Fruit fly (Drosophila melanogaster): Measurements from ENCODE around the gene CG42359.

The CG42359 gene

DNA sequence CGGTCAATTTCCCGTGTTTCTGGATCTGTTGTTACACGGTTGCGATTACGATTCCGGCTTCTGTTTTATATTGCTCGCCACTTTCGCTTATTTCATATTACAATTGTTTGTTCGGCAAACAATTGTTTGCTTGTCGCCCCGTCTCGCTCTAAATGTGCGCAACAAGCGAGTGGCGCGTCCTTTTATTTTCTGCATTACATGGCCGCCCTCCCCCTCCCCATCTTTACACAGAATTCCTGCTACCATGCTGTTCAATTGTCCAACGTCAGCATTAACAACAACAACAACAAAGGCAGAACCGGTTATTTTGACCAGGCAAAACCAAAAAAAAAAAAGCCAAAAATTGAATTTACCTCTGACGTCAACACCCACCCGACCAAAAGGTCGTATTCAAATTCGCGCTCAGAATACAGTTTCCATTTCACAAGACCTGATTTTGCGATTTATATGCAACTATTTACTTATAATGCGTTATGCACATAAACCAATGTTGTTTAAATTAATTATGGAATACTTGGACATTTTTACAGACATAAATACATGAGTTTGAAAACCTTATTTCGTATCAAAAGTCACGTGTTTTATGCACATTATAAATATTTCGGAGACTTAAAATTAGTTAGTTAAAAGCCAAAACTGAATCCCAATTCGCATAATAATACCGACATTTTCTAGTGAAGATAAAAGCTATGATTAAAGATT, 4.1 kb upstream of the CG42359 start:
- TF ChIP-seq fkh (GFP tag; optimal IDR thresholded peaks at IDR 0.05): peak; percentile 33
- peak; percentile 20 for TF ChIP-seq Met (GFP tag; optimal IDR thresholded peaks at IDR 0.05)
- peak; percentile 4 for TF ChIP-seq Sox102F (GFP tag; optimal IDR thresholded peaks at IDR 0.05)
- TF ChIP-seq svp (GFP tag): peak; percentile 65
- no peak for TF ChIP-seq Ets21C (GFP tag; optimal IDR thresholded peaks at IDR 0.05)
- TF ChIP-seq pdm3 (GFP tag; optimal IDR thresholded peaks at IDR 0.05): peak; percentile 35
- TF ChIP-seq acj6 (GFP tag; optimal IDR thresholded peaks at IDR 0.05): no peak
- peak; percentile 9 for TF ChIP-seq Smox (GFP tag; optimal IDR thresholded peaks at IDR 0.05)
- TF ChIP-seq dsx (GFP tag; optimal IDR thresholded peaks at IDR 0.05; ENCODE audit: poor library complexity, severe bottlenecking): no peak
- no peak for TF ChIP-seq Sox15 (GFP tag; optimal IDR thresholded peaks at IDR 0.05)
- TF ChIP-seq Hr39 (GFP tag; optimal IDR thresholded peaks at IDR 0.05): peak; percentile 5
- TF ChIP-seq Eip78C (GFP tag): peak; percentile 73
- TF ChIP-seq Eip75B (GFP tag; optimal IDR thresholded peaks at IDR 0.05): no peak
- peak; percentile 71 for TF ChIP-seq Blimp-1 (GFP tag; optimal IDR thresholded peaks at IDR 0.05)

dm6 chr3R:19165620-19166055, 3.5 kb upstream of the CG42359 start:
- TF ChIP-seq Ets21C (GFP tag; optimal IDR thresholded peaks at IDR 0.05) (no peak), Ets96B (tag; optimal IDR thresholded peaks at IDR 0.05) (peak; percentile 25), CG31627 (GFP tag; optimal IDR thresholded peaks at IDR 0.05) (no peak), CG8632 (GFP tag; optimal IDR thresholded peaks at IDR 0.05) (no peak), CG16779 (tag; optimal IDR thresholded peaks at IDR 0.05) (peak; percentile 42), ss (GFP tag; optimal IDR thresholded peaks at IDR 0.05) (peak; percentile 63 to 70), Lpt (GFP tag; optimal IDR thresholded peaks at IDR 0.05) (peak; percentile 29), CG10669 (GFP tag; optimal IDR thresholded peaks at IDR 0.05) (no peak), CG8319 (GFP tag; optimal IDR thresholded peaks at IDR 0.05) (no peak), CG6808 (GFP tag; optimal IDR thresholded peaks at IDR 0.05) (peak; percentile 32), CG10631 (GFP tag; optimal IDR thresholded peaks at IDR 0.05) (no peak), CG3919 (GFP tag; optimal IDR thresholded peaks at IDR 0.05) (no peak), CG4318 (GFP tag; optimal IDR thresholded peaks at IDR 0.05) (no peak), OdsH (GFP tag; optimal IDR thresholded peaks at IDR 0.05) (no peak), fd59A (GFP tag; optimal IDR thresholded peaks at IDR 0.05) (no peak), eg (GFP tag; IDR thresholded peaks at IDR 0.05) (peak; percentile 84), svp (GFP tag) (no peak), CG6163 (GFP tag; IDR thresholded peaks at IDR 0.05) (peak; percentile 81), CG6854 (GFP tag; optimal IDR thresholded peaks at IDR 0.05) (peak; percentile 60), achi (GFP tag; optimal IDR thresholded peaks at IDR 0.05) (no peak), CG11762 (GFP tag; optimal IDR thresholded peaks at IDR 0.05; ENCODE audit: insufficient read depth) (no peak), pdm3 (GFP tag; optimal IDR thresholded peaks at IDR 0.05) (no peak), CG11294 (GFP tag; IDR thresholded peaks at IDR 0.05) (no peak), acj6 (GFP tag; optimal IDR thresholded peaks at IDR 0.05) (no peak), CG34406 (GFP tag; optimal IDR thresholded peaks at IDR 0.05) (no peak), CG6792 (GFP tag; optimal IDR thresholded peaks at IDR 0.05) (no peak), Eip78C (GFP tag) (peak; percentile 2), CG8119 (GFP tag; IDR thresholded peaks at IDR 0.05) (peak; percentile 73), dsx (GFP tag; optimal IDR thresholded peaks at IDR 0.05; ENCODE audit: poor library complexity, severe bottlenecking) (peak; percentile 59), Hr4 (GFP tag; optimal IDR thresholded peaks at IDR 0.05) (no peak), Hr38 (GFP tag; optimal IDR thresholded peaks at IDR 0.05) (no peak), Sox14 (GFP tag; optimal IDR thresholded peaks at IDR 0.05) (no peak), Eip75B (GFP tag; optimal IDR thresholded peaks at IDR 0.05) (no peak), CG32006 (GFP tag; optimal IDR thresholded peaks at IDR 0.05) (no peak), lz (GFP tag; optimal IDR thresholded peaks at IDR 0.05) (no peak), CG6276 (GFP tag; optimal IDR thresholded peaks at IDR 0.05) (peak; percentile 75), topi (GFP tag; optimal IDR thresholded peaks at IDR 0.05) (no peak), Sox15 (GFP tag; optimal IDR thresholded peaks at IDR 0.05) (no peak), Eip93F (GFP tag; optimal IDR thresholded peaks at IDR 0.05) (peak; percentile 11), Gug (GFP tag; IDR thresholded peaks at IDR 0.05) (no peak), CG1621 (tag; optimal IDR thresholded peaks at IDR 0.05) (no peak), net (GFP tag; optimal IDR thresholded peaks at IDR 0.05) (peak; percentile 3), Met (GFP tag; optimal IDR thresholded peaks at IDR 0.05) (no peak)
